Worm (Caenorhabditis elegans): Measurements from ENCODE around the gene srx-47.
A peak's percentile ranks its signal among the peaks of the same experiment; 100 is the strongest.

DNA sequence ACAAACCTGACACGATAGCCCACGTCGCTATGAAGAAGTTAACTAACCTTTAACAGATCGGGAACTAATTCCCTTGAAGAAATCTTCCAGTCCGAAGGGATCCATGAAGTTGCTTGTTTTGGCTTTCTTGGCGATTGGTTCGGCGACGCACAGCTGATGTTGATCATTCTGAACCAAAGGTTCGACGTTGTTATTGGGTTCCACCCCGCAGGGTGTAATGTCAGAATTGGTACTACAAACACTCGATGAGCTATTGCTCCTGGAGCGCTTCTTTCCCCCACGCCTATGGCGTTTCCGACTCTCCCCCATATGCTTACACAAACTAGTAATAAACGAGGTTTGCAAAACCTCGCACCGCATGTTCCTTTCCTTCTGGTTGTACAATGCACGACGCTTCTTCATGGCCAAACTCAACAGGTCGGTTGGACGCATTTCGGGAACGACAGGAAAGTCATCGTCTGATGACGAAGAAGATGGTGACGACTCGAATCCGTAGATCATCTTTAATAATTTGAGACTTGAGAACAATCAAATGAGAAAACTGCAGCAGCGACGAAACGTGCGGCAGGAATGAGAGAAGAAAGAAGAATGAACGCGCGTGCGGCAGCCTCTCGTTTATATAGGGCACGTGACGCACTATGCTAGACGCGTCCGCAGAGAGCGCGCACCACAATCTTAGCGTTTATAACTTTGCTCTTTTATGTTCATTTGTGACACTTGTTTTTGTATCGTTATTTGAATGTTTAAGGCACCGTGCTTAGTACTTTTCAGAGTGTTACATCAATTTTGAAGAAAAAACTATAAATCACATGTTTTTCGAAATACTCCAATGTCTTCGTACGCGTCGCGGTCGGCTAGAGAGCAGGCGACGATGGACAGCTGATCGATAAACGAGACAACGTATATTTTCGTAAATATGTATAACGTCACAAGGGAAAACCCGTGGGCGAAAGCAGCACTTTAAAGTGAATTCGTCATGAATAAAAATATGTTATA lies 5.9 kb upstream of the srx-47 start, which contains the start of gene tos-1:
- TF ChIP-seq ama-1 (optimal IDR thresholded peaks at IDR 0.05) (peak; percentile 99), lin-11 (tag; optimal IDR thresholded peaks at IDR 0.05) (peak; percentile 57), nhr-11 (tag; optimal IDR thresholded peaks at IDR 0.05) (no peak), pqm-1 (tag; optimal IDR thresholded peaks at IDR 0.05) (peak; percentile 98), pha-2 (tag; optimal IDR thresholded peaks at IDR 0.05) (peak; percentile 85), pag-3 (tag; optimal IDR thresholded peaks at IDR 0.05; ENCODE audit: borderline replicate concordance) (peak; percentile 88), ceh-9 (tag; optimal IDR thresholded peaks at IDR 0.05) (no peak)
